Worm (Caenorhabditis elegans) whole organism, L1 larva: ENCODE data around the gene R04B5.7.

ENCODE experiments used
- F16B12.6 ChIP-seq: fragments of 150-350 bp; optimal IDR thresholded peaks from 2 replicates; lab custom pipeline; 2014; ENCODE audit warnings: missing biosample characterization, missing genetic modification characterization
- alr-1 ChIP-seq: fragments of 200-800 bp; sonication (Bioruptor generic); optimal IDR thresholded peaks from 2 replicates; lab custom pipeline; 2018; ENCODE audit warnings: borderline replicate concordance, mild to moderate bottlenecking, missing genetic modification characterization, missing compliant biosample characterization
- aly-2 ChIP-seq: fragments of 150-350 bp; optimal IDR thresholded peaks from 2 replicates; lab custom pipeline; 2014; ENCODE audit warnings: missing biosample characterization, missing genetic modification characterization
- ama-1 ChIP-seq: fragments of 150-350 bp; optimal IDR thresholded peaks from 2 replicates; lab custom pipeline; 2014
- blmp-1 ChIP-seq: fragments of 150-350 bp; optimal IDR thresholded peaks from 2 replicates; lab custom pipeline; 2014; ENCODE audit warnings: missing biosample characterization, missing genetic modification characterization
- ceh-82 ChIP-seq, 3 experiments: fragments of 150-350 bp in 1 of 3; sonication (generic microtip) in 2 of 3; optimal IDR thresholded peaks; 2 replicates each; lab custom pipeline; 2014 to 2017; ENCODE audit warnings: missing biosample characterization in 3 of 3, missing genetic modification characterization in 3 of 3
- ces-1 ChIP-seq: fragments of 150-350 bp; optimal IDR thresholded peaks from 2 replicates; lab custom pipeline; 2014; ENCODE audit warnings: missing biosample characterization, missing genetic modification reagents, missing genetic modification characterization
- jun-1 ChIP-seq: fragments of 150-350 bp; optimal IDR thresholded peaks from 2 replicates; lab custom pipeline; 2014; ENCODE audit warnings: missing biosample characterization, missing genetic modification reagents, missing genetic modification characterization
- lin-15B ChIP-seq: fragments of 150-350 bp; sonication (generic microtip); optimal IDR thresholded peaks from 3 replicates; lab custom pipeline; 2014; ENCODE audit warnings: missing biosample characterization, missing genetic modification characterization
- mdl-1 ChIP-seq, 2 experiments: fragments of 150-350 bp; optimal IDR thresholded peaks; 2 replicates each; lab custom pipeline; 2014 to 2017; ENCODE audit warnings: missing biosample characterization in 2 of 2, missing genetic modification characterization in 2 of 2, inconsistent platforms in 1 of 2
- nhr-28 ChIP-seq: fragments of 150-350 bp; optimal IDR thresholded peaks from 2 replicates; lab custom pipeline; 2014; ENCODE audit warnings: missing biosample characterization, missing genetic modification characterization
- nhr-77 ChIP-seq: fragments of 150-350 bp; optimal IDR thresholded peaks from 2 replicates; lab custom pipeline; 2014; ENCODE audit warnings: missing biosample characterization, missing genetic modification characterization
- tbx-2 ChIP-seq: sonication (generic microtip); optimal IDR thresholded peaks from 2 replicates; lab custom pipeline; 2016; ENCODE audit warnings: missing genetic modification characterization, missing compliant biosample characterization
- zag-1 ChIP-seq: fragments of 150-350 bp; optimal IDR thresholded peaks from 2 replicates; lab custom pipeline; 2014; ENCODE audit warnings: missing biosample characterization, missing genetic modification characterization

ce11 chrV:10123324-10123723, 33.0 kb upstream of the R04B5.7 start, which contains the start of gene C08B6.6:
- no peak for TF ChIP-seq mdl-1 (tag; optimal IDR thresholded peaks at IDR 0.05; lab: Kevin White, UChicago)
- TF ChIP-seq alr-1 (tag; lab: Kevin White, UChicago) = no peak
- no peak for TF ChIP-seq zag-1
- no peak for TF ChIP-seq aly-2 (tag; lab: Kevin White, UChicago)
- TF ChIP-seq jun-1 (tag; lab: Kevin White, UChicago) = no peak
- no peak for TF ChIP-seq blmp-1 (tag; lab: Kevin White, UChicago)
- no peak for TF ChIP-seq ces-1 (GFP tag; lab: Kevin White, UChicago)
- TF ChIP-seq ama-1 (lab: Kevin White, UChicago) = no peak
- TF ChIP-seq F16B12.6 (tag; lab: Kevin White, UChicago) = no peak
- TF ChIP-seq lin-15B (tag; lab: Kevin White, UChicago) = no peak
- TF ChIP-seq nhr-28 = no peak
- no peak for TF ChIP-seq nhr-77 (tag; lab: Kevin White, UChicago)
- no peak for TF ChIP-seq tbx-2
- TF ChIP-seq ceh-82 (tag; optimal IDR thresholded peaks at IDR 0.05; lab: Kevin White, UChicago) = no peak
